Fruit fly (Drosophila melanogaster) whole organism, embryonic: ENCODE results near the gene CG10165.
A peak's percentile ranks its signal among the peaks of the same experiment; 100 is the strongest.

Source experiments
- Atf6 ChIP-seq: fragments of 200-800 bp; sonication (Bioruptor generic); IDR thresholded peaks from 2 replicates; pipeline ENCODE4 v1.3.6; 2022; ENCODE audit warnings: missing biosample characterization, missing genetic modification characterization
- Bteb2 ChIP-seq: fragments of 200-800 bp; sonication (Bioruptor generic); optimal IDR thresholded peaks from 2 replicates; lab custom pipeline; 2016; ENCODE audit warnings: missing biosample characterization, missing genetic modification characterization
- CG11504 ChIP-seq: fragments of 200-800 bp; sonication (Bioruptor generic); optimal IDR thresholded peaks from 3 replicates; lab custom pipeline; 2019; ENCODE audit warnings: missing biosample characterization, mild to moderate bottlenecking, missing genetic modification characterization, moderate library complexity
- CG11723 ChIP-seq: fragments of 200-800 bp; sonication (Bioruptor generic); optimal IDR thresholded peaks from 2 replicates; lab custom pipeline; 2017; ENCODE audit warnings: missing biosample characterization, mild to moderate bottlenecking, missing genetic modification characterization
- CG12299 ChIP-seq: fragments of 200-800 bp; sonication (Bioruptor generic); optimal IDR thresholded peaks from 2 replicates; lab custom pipeline; 2018; ENCODE audit warnings: missing biosample characterization, mild to moderate bottlenecking, missing genetic modification characterization
- CG12391 ChIP-seq: fragments of 200-800 bp; sonication (Bioruptor generic); optimal IDR thresholded peaks from 3 replicates; lab custom pipeline; 2018; ENCODE audit warnings: missing biosample characterization, mild to moderate bottlenecking, missing genetic modification characterization, moderate library complexity
- CG12744 ChIP-seq: fragments of 200-800 bp; sonication (Bioruptor generic); optimal IDR thresholded peaks from 2 replicates; lab custom pipeline; 2016; ENCODE audit warnings: missing biosample characterization, missing genetic modification characterization
- CG12942 ChIP-seq: fragments of 200-800 bp; sonication (Bioruptor generic); optimal IDR thresholded peaks from 3 replicates; lab custom pipeline; 2016; ENCODE audit warnings: missing biosample characterization, missing genetic modification characterization
- CG13287 ChIP-seq: fragments of 200-800 bp; sonication (Bioruptor generic); IDR thresholded peaks from 2 replicates; pipeline ENCODE4 v1.3.6; 2022; ENCODE audit warnings: missing biosample characterization, missing genetic modification characterization; ENCODE audit not compliant: partially characterized antibody
- CG14441 ChIP-seq: fragments of 200-800 bp; sonication (Bioruptor generic); IDR thresholded peaks from 2 replicates; pipeline ENCODE4 v1.3.6; 2022; ENCODE audit warnings: missing biosample characterization, missing genetic modification characterization
- CG1529 ChIP-seq: fragments of 200-800 bp; sonication (Bioruptor generic); optimal IDR thresholded peaks from 3 replicates; lab custom pipeline; 2018; ENCODE audit warnings: missing biosample characterization, missing genetic modification characterization
- CG15514 ChIP-seq: fragments of 200-800 bp; sonication (Bioruptor generic); optimal IDR thresholded peaks from 3 replicates; lab custom pipeline; 2017; ENCODE audit warnings: missing biosample characterization, missing genetic modification characterization, mild to moderate bottlenecking, moderate library complexity, missing genetic modification reagents
- CG15601 ChIP-seq: fragments of 200-800 bp; sonication (Bioruptor generic); optimal IDR thresholded peaks from 3 replicates; lab custom pipeline; 2019; ENCODE audit warnings: missing biosample characterization, mild to moderate bottlenecking, missing genetic modification characterization, moderate library complexity
- CG15696 ChIP-seq: fragments of 200-800 bp; sonication (Bioruptor generic); optimal IDR thresholded peaks from 2 replicates; lab custom pipeline; 2019; ENCODE audit warnings: missing biosample characterization, mild to moderate bottlenecking, missing genetic modification characterization, moderate library complexity
- CG17328 ChIP-seq: fragments of 200-800 bp; sonication (Bioruptor generic); IDR thresholded peaks from 2 replicates; pipeline ENCODE4 v1.3.6; 2022; ENCODE audit warnings: missing biosample characterization, missing genetic modification characterization
- CG17802 ChIP-seq: fragments of 200-800 bp; sonication (Bioruptor generic); optimal IDR thresholded peaks from 2 replicates; lab custom pipeline; 2018; ENCODE audit warnings: missing biosample characterization, mild to moderate bottlenecking, missing genetic modification characterization, moderate library complexity
- CG2678 ChIP-seq: fragments of 200-800 bp; sonication (Bioruptor generic); optimal IDR thresholded peaks from 3 replicates; lab custom pipeline; 2019; ENCODE audit warnings: missing biosample characterization, mild to moderate bottlenecking, missing genetic modification characterization, moderate library complexity
- CG3163 ChIP-seq: fragments of 200-800 bp; sonication (Bioruptor generic); optimal IDR thresholded peaks from 3 replicates; lab custom pipeline; 2016; ENCODE audit warnings: missing biosample characterization, missing genetic modification characterization
- CG3407 ChIP-seq: fragments of 200-800 bp; sonication (Bioruptor generic); optimal IDR thresholded peaks from 2 replicates; lab custom pipeline; 2018; ENCODE audit warnings: missing biosample characterization, mild to moderate bottlenecking, missing genetic modification characterization
- CG3726 ChIP-seq: fragments of 200-800 bp; sonication (Bioruptor generic); IDR thresholded peaks from 3 replicates; pipeline ENCODE4, ENCODE4 v1.3.6; 2022; ENCODE audit warnings: missing biosample characterization, missing genetic modification characterization
- CG4424 ChIP-seq: fragments of 200-800 bp; sonication (Bioruptor generic); optimal IDR thresholded peaks from 3 replicates; lab custom pipeline; 2016; ENCODE audit warnings: missing biosample characterization, missing genetic modification characterization
- CG6175 ChIP-seq: fragments of 200-800 bp; sonication (Bioruptor generic); IDR thresholded peaks from 3 replicates; pipeline ENCODE4 v1.3.6; 2022; ENCODE audit warnings: missing biosample characterization, missing genetic modification characterization
- CG7745 ChIP-seq: fragments of 200-800 bp; sonication (Bioruptor generic); optimal IDR thresholded peaks from 2 replicates; lab custom pipeline; 2018; ENCODE audit warnings: missing biosample characterization, mild to moderate bottlenecking, missing genetic modification characterization, moderate library complexity
- CG7786 ChIP-seq: fragments of 200-800 bp; sonication (Bioruptor generic); optimal IDR thresholded peaks from 2 replicates; lab custom pipeline; 2016; ENCODE audit warnings: missing biosample characterization, missing genetic modification characterization
- CkIIα-i1 ChIP-seq: fragments of 200-800 bp; sonication (Bioruptor generic); IDR thresholded peaks from 2 replicates; pipeline ENCODE4 v1.3.6; 2022; ENCODE audit warnings: missing biosample characterization, missing genetic modification characterization
- Elba2 ChIP-seq: fragments of 200-800 bp; sonication (Bioruptor generic); optimal IDR thresholded peaks from 3 replicates; lab custom pipeline; 2016; ENCODE audit warnings: missing biosample characterization, missing genetic modification characterization
- GATAe ChIP-seq: fragments of 200-800 bp; sonication (Bioruptor generic); conservative IDR thresholded peaks from 2 replicates; pipeline ENCODE4 v1.3.6; 2022; ENCODE audit warnings: missing biosample characterization, missing genetic modification characterization
- HLH3B ChIP-seq: fragments of 200-800 bp; sonication (Bioruptor generic); IDR thresholded peaks from 2 replicates; pipeline ENCODE4 v1.3.6; 2022; ENCODE audit warnings: missing biosample characterization, missing genetic modification characterization
- Hmr ChIP-seq: fragments of 200-800 bp; sonication (Bioruptor generic); optimal IDR thresholded peaks from 3 replicates; lab custom pipeline; 2017; ENCODE audit warnings: mild to moderate bottlenecking, missing biosample characterization, missing genetic modification reagents, missing genetic modification characterization
- MESR4 ChIP-seq: fragments of 200-800 bp; sonication (Bioruptor generic); optimal IDR thresholded peaks from 2 replicates; lab custom pipeline; 2018; ENCODE audit warnings: missing biosample characterization, mild to moderate bottlenecking, missing genetic modification characterization, moderate library complexity
- Mes4 ChIP-seq: fragments of 200-800 bp; sonication (Bioruptor generic); optimal IDR thresholded peaks from 2 replicates; lab custom pipeline; 2016; ENCODE audit warnings: missing biosample characterization, missing genetic modification characterization
- Sox100B ChIP-seq: fragments of 200-800 bp; sonication (Bioruptor generic); optimal IDR thresholded peaks from 3 replicates; lab custom pipeline; 2018; ENCODE audit warnings: missing biosample characterization, mild to moderate bottlenecking, missing genetic modification characterization
- Tbp ChIP-seq: fragments of >200 bp; optimal IDR thresholded peaks from 2 replicates; lab custom pipeline; 2018; ENCODE audit warnings: missing biosample characterization, missing genetic modification characterization
- ab ChIP-seq: fragments of 200-800 bp; sonication (Bioruptor generic); optimal IDR thresholded peaks from 2 replicates; lab custom pipeline; 2016; ENCODE audit warnings: missing biosample characterization, missing genetic modification characterization
- br ChIP-seq: fragments of >200 bp; optimal IDR thresholded peaks from 2 replicates; lab custom pipeline; 2017
- corto ChIP-seq: fragments of 200-800 bp; sonication (Bioruptor generic); optimal IDR thresholded peaks from 2 replicates; lab custom pipeline; 2016; ENCODE audit warnings: missing biosample characterization, mild to moderate bottlenecking, missing genetic modification characterization, moderate library complexity
- dimm ChIP-seq: fragments of 200-800 bp; sonication (Bioruptor generic); IDR thresholded peaks from 2 replicates; pipeline ENCODE4 v1.3.6; 2022; ENCODE audit warnings: missing biosample characterization, missing genetic modification characterization
- gce ChIP-seq: fragments of 200-800 bp; sonication (Bioruptor generic); IDR thresholded peaks from 3 replicates; pipeline ENCODE4 v1.3.6; 2022; ENCODE audit warnings: missing biosample characterization, missing genetic modification characterization
- gcm2 ChIP-seq: fragments of 200-800 bp; sonication (Bioruptor generic); optimal IDR thresholded peaks from 2 replicates; lab custom pipeline; 2016; ENCODE audit warnings: missing biosample characterization, missing genetic modification characterization
- grau ChIP-seq: fragments of 200-800 bp; optimal IDR thresholded peaks from 3 replicates; lab custom pipeline; 2019; ENCODE audit warnings: missing biosample characterization, mild to moderate bottlenecking, missing genetic modification characterization, moderate library complexity
- gsb-n ChIP-seq: fragments of 200-800 bp; sonication (Bioruptor generic); optimal IDR thresholded peaks from 3 replicates; lab custom pipeline; 2018; ENCODE audit warnings: missing biosample characterization, mild to moderate bottlenecking, missing genetic modification characterization
- ind ChIP-seq: fragments of 200-800 bp; sonication (Bioruptor generic); optimal IDR thresholded peaks from 3 replicates; lab custom pipeline; 2016; ENCODE audit warnings: missing biosample characterization, missing genetic modification characterization
- klu ChIP-seq: fragments of 200-800 bp; sonication (Bioruptor generic); IDR thresholded peaks from 2 replicates; pipeline ENCODE4 v1.3.6; 2022; ENCODE audit warnings: missing biosample characterization, missing genetic modification characterization
- nau ChIP-seq: fragments of 200-800 bp; sonication (Bioruptor generic); optimal IDR thresholded peaks from 3 replicates; lab custom pipeline; 2017; ENCODE audit warnings: missing biosample characterization, mild to moderate bottlenecking, missing genetic modification characterization, missing genetic modification reagents
- slbo ChIP-seq: fragments of 200-800 bp; sonication (Bioruptor generic); IDR thresholded peaks from 2 replicates; pipeline ENCODE4 v1.3.6; 2022; ENCODE audit warnings: missing biosample characterization, missing genetic modification characterization
- toy ChIP-seq: fragments of 200-800 bp; sonication (Bioruptor generic); IDR thresholded peaks from 2 replicates; pipeline ENCODE4 v1.3.6; 2022; ENCODE audit warnings: missing biosample characterization, missing genetic modification characterization
- unpg ChIP-seq: fragments of 200-800 bp; sonication (Bioruptor generic); optimal IDR thresholded peaks from 3 replicates; lab custom pipeline; 2018; ENCODE audit warnings: missing biosample characterization, mild to moderate bottlenecking, missing genetic modification characterization, moderate library complexity
- vnd ChIP-seq: fragments of 200-800 bp; sonication (Bioruptor generic); IDR thresholded peaks from 3 replicates; pipeline ENCODE4 v1.3.6; 2022; ENCODE audit warnings: missing biosample characterization, missing genetic modification characterization; ENCODE audit not compliant: partially characterized antibody
- zen ChIP-seq: fragments of 200-800 bp; sonication (Bioruptor generic); optimal IDR thresholded peaks from 3 replicates; lab custom pipeline; 2018; ENCODE audit warnings: missing biosample characterization, mild to moderate bottlenecking, missing genetic modification characterization, moderate library complexity

The CG10165 gene

dm6 chr2L:19546869-19547710, 17.0 kb upstream of the CG10165 start, which contains the start of gene CG10337 (continued):
- TF ChIP-seq CG6175 (GFP tag; lab: Robert Waterston, UW), result peak; percentile 39; the same call in 1 of the 3 replicates
- TF ChIP-seq CG3163 (GFP tag; lab: Kevin White, UChicago), result no peak
- TF ChIP-seq Atf6 (GFP tag; lab: Robert Waterston, UW), result peak; percentile 56; the same call in 1 of the 2 replicates
- no peak for TF ChIP-seq gsb-n (tag; lab: Kevin White, UChicago)
- peak; percentile 57 for TF ChIP-seq CG12299 (tag; lab: Kevin White, UChicago)
- TF ChIP-seq Tbp (GFP tag; lab: Kevin White, UChicago), result no peak
- peak; percentile 9 for TF ChIP-seq CG4424 (GFP tag; lab: Kevin White, UChicago)
- TF ChIP-seq grau (tag; lab: Kevin White, UChicago), result peak; percentile 64
- TF ChIP-seq CG12744 (GFP tag; lab: Kevin White, UChicago), result no peak
- peak; percentile 44 for TF ChIP-seq CG7786 (GFP tag; lab: Kevin White, UChicago)
- no peak for TF ChIP-seq CG17802
- TF ChIP-seq slbo (GFP tag; lab: Robert Waterston, UW), result peak; percentile 29; the same call in 1 of the 2 replicates
- TF ChIP-seq zen (tag; lab: Kevin White, UChicago), result no peak
- TF ChIP-seq CG17328 (GFP tag; lab: Robert Waterston, UW), result peak; percentile 50
- no peak for TF ChIP-seq MESR4 (GFP tag; lab: Kevin White, UChicago)
- TF ChIP-seq CG3726 (GFP tag; lab: Robert Waterston, UW), result no peak
- TF ChIP-seq ind, result no peak
- TF ChIP-seq corto (GFP tag; lab: Kevin White, UChicago), result no peak
- TF ChIP-seq CG11723 (GFP tag; lab: Kevin White, UChicago), result peak; percentile 12
- 0 out of 3 replicates have a peak, but pooled peaks have one; percentile 44 for TF ChIP-seq gce (GFP tag; lab: Robert Waterston, UW)
- no peak for TF ChIP-seq CkIIα-i1
- peak; percentile 55 for TF ChIP-seq unpg (GFP tag; lab: Kevin White, UChicago)
- no peak for TF ChIP-seq CG13287 (GFP tag; lab: Robert Waterston, UW)
- peak; percentile 64 for TF ChIP-seq CG11504
- TF ChIP-seq GATAe (GFP tag; lab: Robert Waterston, UW), result no peak
- TF ChIP-seq vnd (GFP tag; lab: Robert Waterston, UW), result no peak
- peak; percentile 54 for TF ChIP-seq Sox100B (GFP tag; lab: Kevin White, UChicago)
- no peak for TF ChIP-seq Mes4 (GFP tag; lab: Kevin White, UChicago)
- no peak for TF ChIP-seq CG1529 (GFP tag; lab: Kevin White, UChicago)
- no peak for TF ChIP-seq CG3407
- TF ChIP-seq HLH3B (GFP tag; lab: Robert Waterston, UW), result peak; percentile 36; the same call in 1 of the 2 replicates
- peak; percentile 53 for TF ChIP-seq CG15514
- TF ChIP-seq CG15601 (tag; lab: Kevin White, UChicago), result peak; percentile 34
- TF ChIP-seq CG14441, result peak; percentile 54; the same call in 1 of the 2 replicates
- no peak for TF ChIP-seq CG12942 (GFP tag; lab: Kevin White, UChicago)
- TF ChIP-seq Bteb2, result peak; percentile 34
- no peak for TF ChIP-seq ab
- no peak for TF ChIP-seq dimm (GFP tag; lab: Robert Waterston, UW)
- peak; percentile 19 for TF ChIP-seq CG15696 (tag; lab: Kevin White, UChicago)
- TF ChIP-seq CG7745 (tag; lab: Kevin White, UChicago), result no peak
- peak; percentile 73 for TF ChIP-seq CG2678 (tag; lab: Kevin White, UChicago)
- TF ChIP-seq CG12391 (tag; lab: Kevin White, UChicago), result peak; percentile 54
- peak; percentile 0 for TF ChIP-seq gcm2 (GFP tag; lab: Kevin White, UChicago)
- TF ChIP-seq klu (GFP tag; lab: Robert Waterston, UW), result no peak
- TF ChIP-seq Hmr (GFP tag; lab: Kevin White, UChicago), result peak; percentile 70
- TF ChIP-seq nau (GFP tag; lab: Kevin White, UChicago), result peak; percentile 61
- no peak for TF ChIP-seq toy (GFP tag; lab: Robert Waterston, UW)
- TF ChIP-seq br, result no peak
- no peak for TF ChIP-seq Elba2 (GFP tag; lab: Kevin White, UChicago)
